Worm (Caenorhabditis elegans) whole organism, young adult: Measurements from ENCODE around the gene gpa-11.

ENCODE experiments used
- B0261.1 ChIP-seq: sonication (generic microtip); optimal IDR thresholded peaks from 2 replicates; lab custom pipeline; 2016; ENCODE audit warnings: mild to moderate bottlenecking, missing genetic modification characterization, moderate library complexity, missing compliant biosample characterization
- F10E7.11 ChIP-seq: sonication (generic microtip); optimal IDR thresholded peaks from 2 replicates; lab custom pipeline; 2017; ENCODE audit warnings: mild to moderate bottlenecking, missing genetic modification characterization, moderate library complexity, missing compliant biosample characterization
- F23B12.7 ChIP-seq: sonication (generic microtip); optimal IDR thresholded peaks from 2 replicates; lab custom pipeline; 2017; ENCODE audit warnings: missing genetic modification characterization, mild to moderate bottlenecking, missing compliant biosample characterization, antibody characterized with exemption, moderate library complexity; ENCODE audit not compliant: insufficient read depth
- F33H1.4 ChIP-seq: fragments of 200-800 bp; sonication (Bioruptor generic); IDR thresholded peaks from 2 replicates; pipeline ENCODE4 v1.3.6; 2022; ENCODE audit warnings: missing genetic modification reagents, missing genetic modification characterization, missing compliant biosample characterization
- F49E8.2 ChIP-seq: sonication (generic microtip); optimal IDR thresholded peaks from 3 replicates; lab custom pipeline; 2017; ENCODE audit warnings: missing genetic modification characterization, mild to moderate bottlenecking, missing compliant biosample characterization, antibody characterized with exemption, moderate library complexity; ENCODE audit not compliant: insufficient read depth
- F55B11.4 ChIP-seq: sonication (generic microtip); optimal IDR thresholded peaks from 2 replicates; lab custom pipeline; 2016; ENCODE audit warnings: missing compliant biosample characterization, missing genetic modification characterization, borderline replicate concordance; ENCODE audit not compliant: insufficient read depth
- F57C9.4 ChIP-seq: sonication (generic microtip); optimal IDR thresholded peaks from 2 replicates; lab custom pipeline; 2017; ENCODE audit warnings: mild to moderate bottlenecking, missing genetic modification characterization, missing compliant biosample characterization
- K11D2.4 ChIP-seq: fragments of 200-800 bp; sonication (Bioruptor generic); IDR thresholded peaks from 2 replicates; pipeline ENCODE4 v1.3.6; 2022; ENCODE audit warnings: missing genetic modification reagents, missing genetic modification characterization, missing compliant biosample characterization
- K12H6.12 ChIP-seq: fragments of 200-800 bp; sonication (Bioruptor generic); optimal IDR thresholded peaks from 2 replicates; lab custom pipeline; 2018; ENCODE audit warnings: mild to moderate bottlenecking, missing genetic modification characterization, missing compliant biosample characterization
- Y53G8AR.9 ChIP-seq: fragments of 200-800 bp; sonication (Bioruptor generic); conservative IDR thresholded peaks from 2 replicates; pipeline ENCODE4 v1.3.6; 2022; ENCODE audit warnings: missing genetic modification reagents, missing genetic modification characterization, missing compliant biosample characterization
- Y56A3A.18 ChIP-seq: fragments of 200-800 bp; sonication (Bioruptor generic); IDR thresholded peaks from 2 replicates; pipeline ENCODE4 v1.3.6; 2022; ENCODE audit warnings: missing genetic modification reagents, missing genetic modification characterization, missing compliant biosample characterization
- Y67H2A.10 ChIP-seq: fragments of 200-800 bp; sonication (Bioruptor generic); conservative IDR thresholded peaks from 2 replicates; pipeline ENCODE4 v1.3.6; 2022; ENCODE audit warnings: missing genetic modification reagents, missing genetic modification characterization, missing compliant biosample characterization
- aptf-2 ChIP-seq: fragments of 200-800 bp; sonication (Bioruptor generic); conservative IDR thresholded peaks from 2 replicates; pipeline ENCODE4 v1.3.6; 2022; ENCODE audit warnings: missing genetic modification reagents, missing genetic modification characterization, missing compliant biosample characterization
- aptf-3 ChIP-seq: fragments of 200-800 bp; sonication (Bioruptor generic); IDR thresholded peaks from 2 replicates; pipeline ENCODE4 v1.3.6; 2022; ENCODE audit warnings: missing genetic modification characterization, missing compliant biosample characterization
- athp-1 ChIP-seq: sonication (generic microtip); optimal IDR thresholded peaks from 2 replicates; lab custom pipeline; 2017; ENCODE audit warnings: mild to moderate bottlenecking, missing genetic modification characterization, missing compliant biosample characterization
- attf-5 ChIP-seq: fragments of 200-800 bp; sonication (Bioruptor generic); optimal IDR thresholded peaks from 2 replicates; lab custom pipeline; 2018; ENCODE audit warnings: mild to moderate bottlenecking, missing genetic modification characterization, missing compliant biosample characterization
- bed-2 ChIP-seq: fragments of 200-800 bp; sonication (Bioruptor generic); IDR thresholded peaks from 2 replicates; pipeline ENCODE4 v1.3.6; 2022; ENCODE audit warnings: missing genetic modification reagents, missing genetic modification characterization, missing compliant biosample characterization
- cebp-1 ChIP-seq, 2 experiments: fragments of 200-800 bp in 1 of 2; sonication (Bioruptor generic) in 1 of 2; sonication (generic microtip) in 1 of 2; IDR thresholded peaks in 1 of 2; optimal IDR thresholded peaks in 1 of 2; 2 replicates each; pipeline versions ENCODE4 v1.3.6 to Lab custom; 2017 to 2022; ENCODE audit warnings: missing compliant biosample characterization in 2 of 2, missing genetic modification characterization in 2 of 2, mild to moderate bottlenecking in 1 of 2, missing genetic modification reagents in 1 of 2, moderate library complexity in 1 of 2
- ceh-79 ChIP-seq: sonication (generic microtip); optimal IDR thresholded peaks from 2 replicates; lab custom pipeline; 2017; ENCODE audit warnings: mild to moderate bottlenecking, missing genetic modification characterization, missing compliant biosample characterization
- chd-7 ChIP-seq: sonication (generic microtip); optimal IDR thresholded peaks from 2 replicates; lab custom pipeline; 2016; ENCODE audit warnings: mild to moderate bottlenecking, missing genetic modification characterization, moderate library complexity, missing compliant biosample characterization
- die-1 ChIP-seq: sonication (generic microtip); optimal IDR thresholded peaks from 2 replicates; lab custom pipeline; 2016; ENCODE audit warnings: missing genotype, mild to moderate bottlenecking, missing genetic modification characterization, missing compliant biosample characterization
- dpl-1 ChIP-seq: fragments of 150-350 bp; optimal IDR thresholded peaks from 2 replicates; lab custom pipeline; 2014; ENCODE audit warnings: missing biosample characterization, missing genetic modification reagents, missing genetic modification characterization
- fkh-3 ChIP-seq: sonication (generic microtip); optimal IDR thresholded peaks from 2 replicates; lab custom pipeline; 2016; ENCODE audit warnings: mild to moderate bottlenecking, missing genetic modification characterization, missing compliant biosample characterization
- hsf-1 ChIP-seq: fragments of 200-800 bp; sonication (Bioruptor generic); IDR thresholded peaks from 2 replicates; pipeline ENCODE4 v1.3.6; 2022; ENCODE audit warnings: missing genetic modification reagents, missing genetic modification characterization, missing compliant biosample characterization
- lag-1 ChIP-seq: fragments of 200-800 bp; sonication (Bioruptor generic); IDR thresholded peaks from 2 replicates; pipeline ENCODE4 v1.3.6; 2022; ENCODE audit warnings: missing genetic modification reagents, missing genetic modification characterization, missing compliant biosample characterization
- lin-54 ChIP-seq: fragments of 200-800 bp; sonication (Bioruptor generic); optimal IDR thresholded peaks from 2 replicates; lab custom pipeline; 2018; ENCODE audit warnings: mild to moderate bottlenecking, missing genetic modification characterization, missing compliant biosample characterization
- lir-1 ChIP-seq: fragments of 200-800 bp; sonication (Bioruptor generic); conservative IDR thresholded peaks from 2 replicates; pipeline ENCODE4 v1.3.6; 2022; ENCODE audit warnings: missing genetic modification reagents, missing genetic modification characterization, missing compliant biosample characterization
- lsl-1 ChIP-seq: fragments of 200-800 bp; sonication (Bioruptor generic); optimal IDR thresholded peaks from 2 replicates; lab custom pipeline; 2018; ENCODE audit warnings: mild to moderate bottlenecking, missing genetic modification characterization, moderate library complexity, missing compliant biosample characterization
- madf-6 ChIP-seq: fragments of 200-800 bp; sonication (Bioruptor generic); IDR thresholded peaks from 2 replicates; pipeline ENCODE4 v1.3.6; 2022; ENCODE audit warnings: missing genetic modification reagents, missing genetic modification characterization, missing compliant biosample characterization
- madf-8 ChIP-seq: fragments of 200-800 bp; sonication (Bioruptor generic); conservative IDR thresholded peaks from 2 replicates; pipeline ENCODE4 v1.3.6; 2022; ENCODE audit warnings: missing genetic modification reagents, missing genetic modification characterization, missing compliant biosample characterization
- mel-28 ChIP-seq: sonication (generic microtip); optimal IDR thresholded peaks from 2 replicates; lab custom pipeline; 2016; ENCODE audit warnings: borderline replicate concordance, mild to moderate bottlenecking, missing genetic modification characterization, missing compliant biosample characterization
- mes-4 ChIP-seq: sonication (generic microtip); optimal IDR thresholded peaks from 2 replicates; lab custom pipeline; 2016; ENCODE audit warnings: missing genotype, missing genetic modification characterization, missing compliant biosample characterization
- nfya-2 ChIP-seq: fragments of 200-800 bp; sonication (Bioruptor generic); IDR thresholded peaks from 2 replicates; pipeline ENCODE4 v1.3.6; 2022; ENCODE audit warnings: missing genetic modification reagents, missing genetic modification characterization, missing compliant biosample characterization
- nhr-120 ChIP-seq: fragments of 200-800 bp; sonication (Bioruptor generic); IDR thresholded peaks from 2 replicates; pipeline ENCODE4 v1.3.6; 2022; ENCODE audit warnings: missing genetic modification characterization, missing compliant biosample characterization
- nhr-179 ChIP-seq: sonication (generic microtip); optimal IDR thresholded peaks from 2 replicates; lab custom pipeline; 2016; ENCODE audit warnings: mild to moderate bottlenecking, missing genetic modification characterization, missing compliant biosample characterization
- nhr-80 ChIP-seq: sonication (generic microtip); optimal IDR thresholded peaks from 2 replicates; lab custom pipeline; 2016; ENCODE audit warnings: missing genetic modification characterization, missing compliant biosample characterization
- pbrm-1 ChIP-seq: fragments of 200-800 bp; sonication (Bioruptor generic); IDR thresholded peaks from 2 replicates; pipeline ENCODE4 v1.3.6; 2022; ENCODE audit warnings: missing genetic modification reagents, missing genetic modification characterization, missing compliant biosample characterization
- repo-1 ChIP-seq: sonication (generic microtip); optimal IDR thresholded peaks from 2 replicates; lab custom pipeline; 2017; ENCODE audit warnings: mild to moderate bottlenecking, missing genetic modification characterization, missing compliant biosample characterization
- sdz-38 ChIP-seq: sonication (generic microtip); optimal IDR thresholded peaks from 2 replicates; lab custom pipeline; 2016; ENCODE audit warnings: missing genotype, missing genetic modification characterization, missing compliant biosample characterization
- sea-2 ChIP-seq: fragments of 200-800 bp; sonication (Bioruptor generic); IDR thresholded peaks from 2 replicates; pipeline ENCODE4 v1.3.6; 2022; ENCODE audit warnings: missing genetic modification characterization, missing compliant biosample characterization
- tlf-1 ChIP-seq: fragments of 200-800 bp; sonication (Bioruptor generic); optimal IDR thresholded peaks from 2 replicates; lab custom pipeline; 2018; ENCODE audit warnings: mild to moderate bottlenecking, missing genetic modification characterization, missing compliant biosample characterization
- xnd-1 ChIP-seq: sonication (generic microtip); optimal IDR thresholded peaks from 2 replicates; lab custom pipeline; 2016; ENCODE audit warnings: missing genotype, missing genetic modification reagents, missing genetic modification characterization, missing compliant biosample characterization
- zfh-2 ChIP-seq: fragments of 200-800 bp; sonication (Bioruptor generic); conservative IDR thresholded peaks from 2 replicates; pipeline ENCODE4 v1.3.6; 2022; ENCODE audit warnings: missing genetic modification reagents, missing genetic modification characterization, missing compliant biosample characterization
- zim-3 ChIP-seq: sonication (generic microtip); optimal IDR thresholded peaks from 2 replicates; lab custom pipeline; 2017; ENCODE audit warnings: mild to moderate bottlenecking, missing genetic modification characterization, moderate library complexity, missing compliant biosample characterization
- ztf-22 ChIP-seq: fragments of 200-800 bp; sonication (Bioruptor generic); optimal IDR thresholded peaks from 2 replicates; lab custom pipeline; 2018; ENCODE audit warnings: mild to moderate bottlenecking, missing genetic modification characterization, moderate library complexity, missing compliant biosample characterization
- ztf-25 ChIP-seq: fragments of 200-800 bp; sonication (Bioruptor generic); IDR thresholded peaks from 2 replicates; pipeline ENCODE4 v1.3.6; 2022; ENCODE audit warnings: missing genetic modification reagents, missing genetic modification characterization, missing compliant biosample characterization
- ztf-26 ChIP-seq: sonication (generic microtip); optimal IDR thresholded peaks from 2 replicates; lab custom pipeline; 2017; ENCODE audit warnings: missing genetic modification characterization, missing compliant biosample characterization
- ztf-6 ChIP-seq: fragments of 200-800 bp; sonication (Bioruptor generic); IDR thresholded peaks from 2 replicates; pipeline ENCODE4 v1.3.6; 2022; ENCODE audit warnings: missing genetic modification reagents, missing genetic modification characterization, missing compliant biosample characterization

The gpa-11 gene

ce11 chrII:4299227-4299703 is 52.3 kb downstream of the gpa-11 start, which contains the start of gene sco-1:
TSS of gene sco-1 (plus strand) at chrII:4299653.
- TF ChIP-seq aptf-2, result peak; percentile 86
- TF ChIP-seq tlf-1 (GFP tag; lab: Kevin White, UChicago), result peak; percentile 81
- no peak for TF ChIP-seq ceh-79 (tag; lab: Kevin White, UChicago)
- TF ChIP-seq F23B12.7 (tag; lab: Kevin White, UChicago), result peak; percentile 72
- peak; percentile 81 for TF ChIP-seq madf-8 (GFP tag; lab: Robert Waterston, UW)
- TF ChIP-seq mes-4 (tag; lab: Kevin White, UChicago), result no peak
- TF ChIP-seq mel-28 (tag; lab: Kevin White, UChicago), result no peak
- peak; percentile 89 for TF ChIP-seq lir-1
- no peak for TF ChIP-seq nfya-2 (GFP tag; lab: Robert Waterston, UW)
- TF ChIP-seq ztf-22 (GFP tag; lab: Kevin White, UChicago), result no peak
- no peak for TF ChIP-seq lag-1 (GFP tag; lab: Robert Waterston, UW)
- TF ChIP-seq nhr-80 (tag; lab: Kevin White, UChicago), result peak; percentile 29
- peak; percentile 94 for TF ChIP-seq Y53G8AR.9 (GFP tag; lab: Robert Waterston, UW)
- peak; percentile 96 for TF ChIP-seq K11D2.4 (GFP tag; lab: Robert Waterston, UW)
- peak; percentile 81 for TF ChIP-seq ztf-26 (tag; lab: Kevin White, UChicago)
- TF ChIP-seq zim-3 (tag; lab: Kevin White, UChicago), result peak; percentile 54
- TF ChIP-seq bed-2, result peak; percentile 95
- TF ChIP-seq sdz-38, result no peak
- peak; percentile 91 for TF ChIP-seq athp-1 (tag; lab: Kevin White, UChicago)
- TF ChIP-seq F33H1.4 (GFP tag; lab: Robert Waterston, UW), result peak; percentile 100
- TF ChIP-seq F55B11.4 (tag; lab: Kevin White, UChicago), result no peak
- peak; percentile 89 for TF ChIP-seq attf-5 (GFP tag; lab: Kevin White, UChicago)
- peak; percentile 70 for TF ChIP-seq cebp-1 (GFP tag; IDR thresholded peaks at IDR 0.05; lab: Robert Waterston, UW)
- peak; percentile 84 for TF ChIP-seq cebp-1 (tag; optimal IDR thresholded peaks at IDR 0.05; lab: Kevin White, UChicago)
- peak; percentile 56 for TF ChIP-seq chd-7 (tag; lab: Kevin White, UChicago)
- TF ChIP-seq hsf-1 (GFP tag; lab: Robert Waterston, UW), result peak; percentile 61; the same call in 1 of the 2 replicates
- 0 out of 2 replicates have a peak, but pooled peaks have one; percentile 59 for TF ChIP-seq sea-2 (GFP tag; lab: Robert Waterston, UW)
- peak; percentile 61 for TF ChIP-seq zfh-2 (GFP tag; lab: Robert Waterston, UW)
- no peak for TF ChIP-seq aptf-3 (GFP tag; lab: Robert Waterston, UW)
- TF ChIP-seq fkh-3, result no peak
- TF ChIP-seq xnd-1, result peak; percentile 54
- TF ChIP-seq ztf-25 (GFP tag; lab: Robert Waterston, UW), result peak; percentile 84
- TF ChIP-seq dpl-1 (GFP tag; lab: Kevin White, UChicago), result peak; percentile 64
- no peak for TF ChIP-seq die-1
- TF ChIP-seq lin-54 (GFP tag; lab: Kevin White, UChicago), result peak; percentile 80
- TF ChIP-seq nhr-120 (GFP tag; lab: Robert Waterston, UW), result no peak
- peak; percentile 83 for TF ChIP-seq K12H6.12 (tag; lab: Kevin White, UChicago)
- peak; percentile 89 for TF ChIP-seq pbrm-1 (GFP tag; lab: Robert Waterston, UW)
- TF ChIP-seq F10E7.11 (tag; lab: Kevin White, UChicago), result no peak
- 0 out of 2 replicates have a peak, but pooled peaks have one; percentile 79 for TF ChIP-seq Y56A3A.18 (GFP tag; lab: Robert Waterston, UW)
- no peak for TF ChIP-seq nhr-179 (tag; lab: Kevin White, UChicago)
- peak; percentile 90; the same call in 1 of the 2 replicates for TF ChIP-seq ztf-6 (GFP tag; lab: Robert Waterston, UW)
- TF ChIP-seq madf-6 (GFP tag; lab: Robert Waterston, UW), result peak; percentile 92
- TF ChIP-seq F57C9.4 (tag; lab: Kevin White, UChicago), result no peak
- TF ChIP-seq repo-1 (tag; lab: Kevin White, UChicago), result peak; percentile 39
- TF ChIP-seq Y67H2A.10 (GFP tag; lab: Robert Waterston, UW), result peak; percentile 72; the same call in 1 of the 2 replicates
- TF ChIP-seq F49E8.2 (tag; lab: Kevin White, UChicago), result peak; percentile 1
- peak; percentile 21 for TF ChIP-seq B0261.1 (tag; lab: Kevin White, UChicago)
- peak; percentile 79 for TF ChIP-seq lsl-1 (GFP tag; lab: Kevin White, UChicago)
